Worm (Caenorhabditis elegans) whole organism, late embryonic: ENCODE data around the gene F10C1.9.

Experiments used
- ahr-1 ChIP-seq: sonication (generic microtip); optimal IDR thresholded peaks from 2 replicates; lab custom pipeline; 2016; ENCODE audit warnings: missing genetic modification characterization, missing compliant biosample characterization
- ama-1 ChIP-seq: fragments of 150-350 bp; optimal IDR thresholded peaks from 2 replicates; lab custom pipeline; 2014
- ceh-48 ChIP-seq: sonication (generic microtip); optimal IDR thresholded peaks from 2 replicates; lab custom pipeline; 2016; ENCODE audit warnings: missing genetic modification characterization, inconsistent platforms, missing compliant biosample characterization
- fkh-10 ChIP-seq: fragments of 150-350 bp; optimal IDR thresholded peaks from 2 replicates; lab custom pipeline; 2014; ENCODE audit warnings: missing biosample characterization, missing genetic modification reagents, missing genetic modification characterization
- hlh-8 ChIP-seq: sonication (generic microtip); optimal IDR thresholded peaks from 2 replicates; lab custom pipeline; 2016; ENCODE audit warnings: missing genotype, missing genetic modification characterization, missing compliant biosample characterization
- mec-3 ChIP-seq: sonication (generic microtip); optimal IDR thresholded peaks from 2 replicates; lab custom pipeline; 2016; ENCODE audit warnings: borderline replicate concordance, missing genetic modification characterization, missing compliant biosample characterization
- npax-4 ChIP-seq: sonication (generic microtip); optimal IDR thresholded peaks from 2 replicates; lab custom pipeline; 2016; ENCODE audit warnings: missing genetic modification characterization, missing compliant biosample characterization
- pag-3 ChIP-seq: sonication (generic microtip); optimal IDR thresholded peaks from 2 replicates; lab custom pipeline; 2016; ENCODE audit warnings: missing compliant biosample characterization, missing genetic modification characterization, borderline replicate concordance
- pat-9 ChIP-seq: fragments of 200-800 bp; sonication (Bioruptor generic); optimal IDR thresholded peaks from 2 replicates; lab custom pipeline; 2018; ENCODE audit warnings: mild to moderate bottlenecking, missing genetic modification characterization, moderate library complexity, missing compliant biosample characterization
- pax-1 ChIP-seq: fragments of 150-350 bp; optimal IDR thresholded peaks from 2 replicates; lab custom pipeline; 2014; ENCODE audit warnings: missing biosample characterization, missing genetic modification characterization
- unc-3 ChIP-seq, 2 experiments: fragments of 200-800 bp in 1 of 2; sonication (Bioruptor generic) in 1 of 2; sonication (generic microtip) in 1 of 2; conservative IDR thresholded peaks in 1 of 2; optimal IDR thresholded peaks in 1 of 2; 2 replicates each; pipeline versions ENCODE4 v1.3.6 to Lab custom; 2016 to 2022; ENCODE audit warnings: missing compliant biosample characterization in 2 of 2, missing genetic modification characterization in 2 of 2, missing genetic modification reagents in 1 of 2
- unc-42 ChIP-seq: sonication (generic microtip); optimal IDR thresholded peaks from 2 replicates; lab custom pipeline; 2016; ENCODE audit warnings: missing genotype, missing genetic modification characterization, missing compliant biosample characterization
- zip-5 ChIP-seq: sonication (generic microtip); optimal IDR thresholded peaks from 2 replicates; lab custom pipeline; 2016; ENCODE audit warnings: missing genetic modification characterization, missing compliant biosample characterization

- TF ChIP-seq mec-3 (tag; lab: Kevin White, UChicago) (no peak), npax-4 (tag; lab: Kevin White, UChicago) (no peak), pag-3 (tag; lab: Kevin White, UChicago) (no peak), unc-3 (GFP tag; conservative IDR thresholded peaks at IDR 0.05; lab: Robert Waterston, UW) (no peak), unc-3 (tag; optimal IDR thresholded peaks at IDR 0.05; lab: Kevin White, UChicago) (no peak), ama-1 (lab: Kevin White, UChicago) (no peak), hlh-8 (tag; lab: Kevin White, UChicago) (no peak), fkh-10 (GFP tag; lab: Kevin White, UChicago) (no peak), zip-5 (no peak), pax-1 (tag; lab: Kevin White, UChicago) (no peak), unc-42 (tag; lab: Kevin White, UChicago) (no peak), ceh-48 (tag; lab: Kevin White, UChicago) (no peak), ahr-1 (no peak), pat-9 (no peak)
Measured at ce11 chrII:5693893-5694292, 51.2 kb downstream of the F10C1.9 start, which contains the start of gene C25H3.3.
